Worm (Caenorhabditis elegans): Measurements from ENCODE around the gene col-139.

DNA sequence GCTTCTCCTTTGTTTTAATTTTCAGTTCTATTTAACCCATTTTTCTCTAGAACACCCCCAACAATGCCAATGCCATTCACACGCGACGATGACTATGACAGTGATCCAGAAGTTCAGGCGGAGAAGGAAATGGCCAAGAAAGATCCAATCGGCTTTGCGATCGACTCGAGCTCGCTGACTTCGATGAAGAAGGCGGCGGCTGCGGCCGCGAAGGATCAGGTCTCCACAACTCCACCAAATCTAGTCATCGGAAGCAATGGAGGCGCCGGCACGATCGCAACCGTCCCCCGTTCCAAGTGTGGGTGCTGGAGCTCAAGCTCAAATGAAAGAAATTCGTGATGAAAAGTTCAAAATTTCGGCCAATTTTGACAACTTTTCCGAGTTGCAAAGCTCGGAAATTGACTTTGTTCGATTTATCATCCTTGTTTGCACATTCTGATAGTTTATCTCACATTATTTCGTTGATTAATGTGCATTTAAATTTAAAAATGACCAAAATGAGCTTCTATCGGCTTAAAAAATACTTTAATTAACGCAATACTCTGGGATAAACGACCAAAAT, 34.3 kb upstream of the col-139 start, which contains the start of gene K03B4.2:
- TF ChIP-seq pax-1 (tag; optimal IDR thresholded peaks at IDR 0.05) (no peak), elt-2 (tag; optimal IDR thresholded peaks at IDR 0.05) (no peak), unc-86 (tag; optimal IDR thresholded peaks at IDR 0.05) (no peak), ceh-45 (GFP tag; IDR thresholded peaks at IDR 0.05) (no peak), F13H6.1 (tag; optimal IDR thresholded peaks at IDR 0.05) (no peak), ahr-1 (tag; optimal IDR thresholded peaks at IDR 0.05) (no peak), dve-1 (tag; optimal IDR thresholded peaks at IDR 0.05) (no peak), unc-42 (tag; optimal IDR thresholded peaks at IDR 0.05) (no peak), pha-2 (tag; optimal IDR thresholded peaks at IDR 0.05) (no peak), ceh-14 (tag; optimal IDR thresholded peaks at IDR 0.05) (no peak)

Data from whole organism, late embryonic.